Worm (Caenorhabditis elegans) whole organism, mixed stage, embryonic: Measurements from ENCODE around the gene Y71H2B.8.

Experiments used
- bed-3 ChIP-seq: fragments of 200-800 bp; sonication (Bioruptor generic); optimal IDR thresholded peaks from 3 replicates; lab custom pipeline; 2018; ENCODE audit warnings: mild to moderate bottlenecking, missing genetic modification characterization, moderate library complexity, missing compliant biosample characterization
- blmp-1 ChIP-seq: fragments of 150-350 bp; optimal IDR thresholded peaks from 2 replicates; lab custom pipeline; 2014; ENCODE audit warnings: missing biosample characterization, missing genetic modification characterization
- ceh-39 ChIP-seq: fragments of 150-350 bp; optimal IDR thresholded peaks from 2 replicates; lab custom pipeline; 2014; ENCODE audit warnings: missing biosample characterization, missing genetic modification characterization
- ceh-43 ChIP-seq: fragments of 200-800 bp; sonication (Bioruptor generic); optimal IDR thresholded peaks from 2 replicates; lab custom pipeline; 2018; ENCODE audit warnings: mild to moderate bottlenecking, missing genetic modification characterization, moderate library complexity, missing compliant biosample characterization
- ceh-83 ChIP-seq: fragments of 200-800 bp; sonication (Bioruptor generic); optimal IDR thresholded peaks from 2 replicates; lab custom pipeline; 2018; ENCODE audit warnings: mild to moderate bottlenecking, missing genetic modification characterization, missing compliant biosample characterization
- ces-1 ChIP-seq: fragments of 150-350 bp; optimal IDR thresholded peaks from 2 replicates; lab custom pipeline; 2014; ENCODE audit warnings: missing biosample characterization, missing genetic modification reagents, missing genetic modification characterization
- cnd-1 ChIP-seq: fragments of 200-800 bp; sonication (Bioruptor generic); optimal IDR thresholded peaks from 2 replicates; lab custom pipeline; 2018; ENCODE audit warnings: mild to moderate bottlenecking, missing genetic modification characterization, missing compliant biosample characterization
- drap-1 ChIP-seq: fragments of 200-800 bp; sonication (Bioruptor generic); optimal IDR thresholded peaks from 3 replicates; lab custom pipeline; 2018; ENCODE audit warnings: mild to moderate bottlenecking, missing genetic modification characterization, missing compliant biosample characterization
- elt-1 ChIP-seq: sonication (generic microtip); optimal IDR thresholded peaks from 2 replicates; lab custom pipeline; 2017; ENCODE audit warnings: missing genetic modification characterization, mild to moderate bottlenecking, missing compliant biosample characterization, antibody characterized with exemption, moderate library complexity, borderline replicate concordance; ENCODE audit not compliant: insufficient read depth
- elt-3 ChIP-seq: fragments of 150-350 bp; optimal IDR thresholded peaks from 2 replicates; lab custom pipeline; 2014; ENCODE audit warnings: missing biosample characterization, missing genetic modification characterization
- flh-1 ChIP-seq: fragments of 200-800 bp; sonication (Bioruptor generic); optimal IDR thresholded peaks from 2 replicates; lab custom pipeline; 2018; ENCODE audit warnings: mild to moderate bottlenecking, missing genetic modification characterization, moderate library complexity, missing compliant biosample characterization
- ham-2 ChIP-seq: fragments of 200-800 bp; sonication (Bioruptor generic); optimal IDR thresholded peaks from 2 replicates; lab custom pipeline; 2018; ENCODE audit warnings: mild to moderate bottlenecking, missing genetic modification characterization, missing compliant biosample characterization
- hlh-1 ChIP-seq: fragments of 150-350 bp; optimal IDR thresholded peaks from 2 replicates; lab custom pipeline; 2014; ENCODE audit warnings: missing biosample characterization, missing genetic modification reagents, missing genetic modification characterization
- lin-13 ChIP-seq: fragments of 150-350 bp; optimal IDR thresholded peaks from 2 replicates; lab custom pipeline; 2014; ENCODE audit warnings: missing biosample characterization, missing genetic modification characterization
- lin-32 ChIP-seq: fragments of 200-800 bp; sonication (Bioruptor generic); optimal IDR thresholded peaks from 2 replicates; lab custom pipeline; 2018; ENCODE audit warnings: mild to moderate bottlenecking, missing genetic modification characterization, missing compliant biosample characterization
- lsy-2 ChIP-seq: fragments of 150-350 bp; optimal IDR thresholded peaks from 2 replicates; lab custom pipeline; 2014; ENCODE audit warnings: missing biosample characterization, missing genetic modification characterization
- mab-5 ChIP-seq: fragments of 150-350 bp; optimal IDR thresholded peaks from 2 replicates; lab custom pipeline; 2014; ENCODE audit warnings: missing biosample characterization, missing genetic modification characterization
- mep-1 ChIP-seq: fragments of 150-350 bp; optimal IDR thresholded peaks from 2 replicates; lab custom pipeline; 2017; ENCODE audit warnings: missing biosample characterization, missing genetic modification reagents, missing genetic modification characterization, inconsistent platforms
- mls-2 ChIP-seq: sonication (generic microtip); optimal IDR thresholded peaks from 2 replicates; lab custom pipeline; 2016; ENCODE audit warnings: mild to moderate bottlenecking, missing genetic modification characterization, moderate library complexity, missing compliant biosample characterization
- nhr-12 ChIP-seq: fragments of 150-350 bp; optimal IDR thresholded peaks from 2 replicates; lab custom pipeline; 2014; ENCODE audit warnings: missing biosample characterization, missing genetic modification characterization
- nhr-2 ChIP-seq: fragments of 150-350 bp; optimal IDR thresholded peaks from 2 replicates; lab custom pipeline; 2014; ENCODE audit warnings: missing biosample characterization, missing genetic modification characterization
- nhr-237 ChIP-seq: fragments of 150-350 bp; optimal IDR thresholded peaks from 2 replicates; lab custom pipeline; 2014; ENCODE audit warnings: missing biosample characterization, missing genetic modification characterization
- nhr-28 ChIP-seq: fragments of 150-350 bp; optimal IDR thresholded peaks from 2 replicates; lab custom pipeline; 2014; ENCODE audit warnings: missing biosample characterization, missing genetic modification characterization
- nhr-76 ChIP-seq: sonication (generic microtip); optimal IDR thresholded peaks from 2 replicates; lab custom pipeline; 2017; ENCODE audit warnings: missing biosample characterization, missing genetic modification characterization
- pha-4 ChIP-seq: fragments of 150-350 bp; optimal IDR thresholded peaks from 2 replicates; lab custom pipeline; 2018; ENCODE audit warnings: missing biosample characterization, missing genetic modification reagents, missing genetic modification characterization
- sem-2 ChIP-seq: fragments of 200-800 bp; sonication (Bioruptor generic); optimal IDR thresholded peaks from 2 replicates; lab custom pipeline; 2018; ENCODE audit warnings: mild to moderate bottlenecking, missing genetic modification characterization, missing compliant biosample characterization
- snpc-4 ChIP-seq: fragments of 150-350 bp; optimal IDR thresholded peaks from 2 replicates; lab custom pipeline; 2014; ENCODE audit warnings: missing biosample characterization, missing genetic modification characterization
- sptf-1 ChIP-seq: sonication (generic microtip); optimal IDR thresholded peaks from 2 replicates; lab custom pipeline; 2017; ENCODE audit warnings: mild to moderate bottlenecking, missing genetic modification characterization, moderate library complexity, missing compliant biosample characterization
- tbx-8 ChIP-seq: fragments of 200-800 bp; sonication (Bioruptor generic); optimal IDR thresholded peaks from 2 replicates; lab custom pipeline; 2018; ENCODE audit warnings: mild to moderate bottlenecking, missing genetic modification characterization, moderate library complexity, missing compliant biosample characterization
- unc-39 ChIP-seq: fragments of 150-350 bp; optimal IDR thresholded peaks from 2 replicates; lab custom pipeline; 2014; ENCODE audit warnings: missing biosample characterization, missing genetic modification characterization
- unc-62 ChIP-seq: fragments of 150-350 bp; optimal IDR thresholded peaks from 2 replicates; lab custom pipeline; 2014; ENCODE audit warnings: missing biosample characterization, missing genetic modification reagents, missing genetic modification characterization
- zip-8 ChIP-seq: fragments of 150-350 bp; optimal IDR thresholded peaks from 2 replicates; lab custom pipeline; 2014; ENCODE audit warnings: missing biosample characterization, missing genetic modification characterization

Gene Y71H2B.8

DNA sequence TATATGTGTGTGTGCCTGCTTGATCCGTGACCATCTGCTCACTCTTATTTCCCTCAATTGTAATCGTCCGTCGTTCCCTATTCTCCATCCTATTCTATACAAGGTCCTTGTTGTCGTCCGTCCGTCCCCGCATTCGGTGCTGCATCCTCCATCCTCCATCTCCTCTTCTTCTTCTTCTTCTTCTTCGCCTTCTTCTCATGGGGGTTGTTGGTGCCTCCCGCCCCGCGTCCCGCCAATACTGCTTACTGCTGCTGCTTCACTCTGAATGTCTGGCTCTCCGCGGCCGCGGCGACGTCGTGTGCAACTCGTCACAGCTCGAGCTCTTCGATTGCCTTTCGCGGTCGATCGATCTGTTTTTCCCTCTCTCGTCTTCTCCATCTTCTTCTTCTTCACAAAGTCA, 44.0 kb upstream of the Y71H2B.8 start:
- TF ChIP-seq unc-62 (GFP tag; lab: Kevin White, UChicago) (no peak), nhr-28 (no peak), nhr-76 (tag; lab: Kevin White, UChicago) (no peak), unc-39 (no peak), mep-1 (tag; lab: Kevin White, UChicago) (peak; percentile 38), drap-1 (GFP tag; lab: Kevin White, UChicago) (peak; percentile 49), blmp-1 (tag; lab: Kevin White, UChicago) (no peak), bed-3 (no peak), cnd-1 (tag; lab: Kevin White, UChicago) (peak; percentile 89), hlh-1 (tag; lab: Kevin White, UChicago) (no peak), tbx-8 (GFP tag; lab: Kevin White, UChicago) (no peak), mls-2 (tag; lab: Kevin White, UChicago) (peak; percentile 60), zip-8 (tag; lab: Kevin White, UChicago) (no peak), ceh-43 (no peak), ceh-39 (tag; lab: Kevin White, UChicago) (no peak), nhr-12 (tag; lab: Kevin White, UChicago) (no peak), ces-1 (peak; percentile 37), sem-2 (GFP tag; lab: Kevin White, UChicago) (peak; percentile 35), elt-3 (tag; lab: Kevin White, UChicago) (no peak), sptf-1 (tag; lab: Kevin White, UChicago) (peak; percentile 65), flh-1 (no peak), pha-4 (tag; lab: Kevin White, UChicago) (no peak), ham-2 (GFP tag; lab: Kevin White, UChicago) (no peak), lsy-2 (tag; lab: Kevin White, UChicago) (no peak)

DNA sequence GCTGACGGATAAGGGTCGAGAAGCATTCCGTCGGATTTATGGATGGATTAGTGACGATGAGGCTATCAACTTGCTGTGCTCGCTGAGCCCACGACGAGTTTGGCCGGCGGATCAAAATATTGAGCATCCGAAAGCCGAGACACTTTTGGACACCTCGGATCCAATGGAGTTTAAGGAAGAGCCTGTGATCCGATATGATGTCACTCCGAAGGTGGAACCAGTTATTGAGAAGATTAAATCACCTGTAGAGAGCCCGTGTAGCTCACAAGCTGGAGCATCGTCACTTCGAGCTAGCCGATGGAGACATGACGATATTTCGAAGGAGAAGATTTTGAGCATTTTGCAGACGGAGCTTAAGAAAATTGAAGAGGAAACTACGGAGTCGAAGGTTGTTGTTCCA, 38.6 kb upstream of the Y71H2B.8 start:
- no peak for TF ChIP-seq mep-1 (tag; lab: Kevin White, UChicago)
- no peak for TF ChIP-seq nhr-237 (tag; lab: Kevin White, UChicago)

DNA sequence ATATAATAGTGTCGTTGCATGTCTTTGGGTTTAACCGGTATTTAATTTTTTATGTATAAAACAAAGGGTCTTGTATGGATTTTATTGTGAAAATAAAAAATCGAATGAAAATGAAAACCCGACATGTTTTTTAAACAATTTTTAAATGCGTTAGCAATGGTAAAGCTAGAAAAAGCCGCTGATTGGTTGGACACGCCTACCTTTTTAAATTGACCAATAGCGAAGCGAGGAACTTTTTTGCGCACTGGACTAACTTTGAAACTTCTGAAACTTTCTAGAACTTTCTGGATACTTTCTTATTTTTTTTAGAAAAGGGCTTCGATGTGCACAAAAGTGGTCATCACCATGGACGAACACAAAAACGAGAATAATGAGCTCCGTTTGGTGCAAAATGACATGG, 32.8 kb upstream of the Y71H2B.8 start:
- TF ChIP-seq elt-1 (tag; lab: Kevin White, UChicago) (no peak), nhr-2 (tag; lab: Kevin White, UChicago) (no peak), unc-39 (no peak), ceh-39 (tag; lab: Kevin White, UChicago) (no peak), cnd-1 (tag; lab: Kevin White, UChicago) (no peak), sptf-1 (tag; lab: Kevin White, UChicago) (no peak), mab-5 (tag; lab: Kevin White, UChicago) (no peak), ceh-83 (GFP tag; lab: Kevin White, UChicago) (no peak), zip-8 (tag; lab: Kevin White, UChicago) (no peak), nhr-12 (tag; lab: Kevin White, UChicago) (no peak), sem-2 (GFP tag; lab: Kevin White, UChicago) (no peak), ham-2 (GFP tag; lab: Kevin White, UChicago) (no peak), hlh-1 (tag; lab: Kevin White, UChicago) (no peak), flh-1 (no peak), pha-4 (tag; lab: Kevin White, UChicago) (no peak), nhr-76 (tag; lab: Kevin White, UChicago) (no peak), drap-1 (GFP tag; lab: Kevin White, UChicago) (no peak), mls-2 (tag; lab: Kevin White, UChicago) (no peak)

- no peak for TF ChIP-seq ces-1
- TF ChIP-seq lin-32 (GFP tag; lab: Kevin White, UChicago): no peak
- no peak for TF ChIP-seq sem-2 (GFP tag; lab: Kevin White, UChicago)
- no peak for TF ChIP-seq nhr-12 (tag; lab: Kevin White, UChicago)
- TF ChIP-seq mab-5 (tag; lab: Kevin White, UChicago): no peak
- TF ChIP-seq tbx-8 (GFP tag; lab: Kevin White, UChicago): no peak
- no peak for TF ChIP-seq lin-13 (tag; lab: Kevin White, UChicago)
- TF ChIP-seq blmp-1 (tag; lab: Kevin White, UChicago): no peak
- TF ChIP-seq snpc-4 (tag; lab: Kevin White, UChicago): no peak
- TF ChIP-seq nhr-76 (tag; lab: Kevin White, UChicago): no peak
- no peak for TF ChIP-seq nhr-237 (tag; lab: Kevin White, UChicago)
Observed at ce11 chrIII:2549620-2550019, 29.5 kb upstream of the Y71H2B.8 start, which contains the start of gene feh-1. Gene feh-1, plus strand, starts transcription at chrIII:2549920.
